Worm (Caenorhabditis elegans) whole organism, dauer: Measurements from ENCODE around the gene sptl-2.

ENCODE experiments used
- unc-62 ChIP-seq: sonication (generic microtip); optimal IDR thresholded peaks from 2 replicates; lab custom pipeline; 2017; ENCODE audit warnings: missing biosample characterization, missing genetic modification reagents, missing genetic modification characterization

The sptl-2 gene

DNA sequence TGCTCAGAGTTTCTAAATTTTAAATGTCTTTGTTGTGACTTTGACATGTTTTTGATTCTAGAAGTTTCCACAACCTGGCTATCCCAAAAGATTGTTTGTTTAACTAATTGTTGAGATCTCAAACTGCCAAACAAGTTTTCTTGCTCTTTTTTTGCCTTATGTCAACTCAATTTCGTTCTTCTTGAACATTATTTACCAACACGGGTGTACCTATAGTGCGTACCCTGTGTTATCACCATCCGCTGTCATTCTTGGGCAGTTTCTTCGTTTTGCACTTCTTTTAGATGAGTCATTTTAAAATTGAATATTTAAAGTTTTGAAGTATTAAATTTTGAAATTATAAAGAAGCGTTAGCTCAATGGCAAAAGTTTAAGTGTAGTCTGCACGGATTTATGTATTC is at the start of gene sptl-2:
TSS of gene sptl-2 (plus strand) at position 280 of the 400 bp plus-strand sequence.
- TF ChIP-seq unc-62 (GFP tag; lab: Kevin White, UChicago), result no peak

DNA sequence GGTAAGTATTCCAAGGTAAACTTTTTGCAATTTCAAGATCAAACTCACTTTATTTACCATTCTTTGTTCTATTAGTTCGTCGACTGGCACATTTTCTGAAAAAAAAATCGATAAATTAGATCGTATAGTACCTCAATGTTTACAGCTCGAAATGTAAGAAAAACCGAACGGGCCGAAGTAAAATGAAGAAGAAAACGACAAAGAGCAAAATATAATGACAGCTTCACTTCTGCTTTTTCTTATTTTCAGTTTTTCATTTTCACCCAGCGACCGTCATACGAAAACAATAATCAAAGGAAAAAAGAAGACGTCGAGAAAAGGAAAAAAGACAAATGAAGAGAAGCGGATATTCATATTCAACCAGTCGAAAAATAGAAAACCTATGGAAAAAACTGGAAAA is 47.9 kb upstream of the sptl-2 start, which contains the start of gene che-7:
TSS of gene che-7 (minus strand) at position 101 of the 400 bp plus-strand sequence.
- no peak for TF ChIP-seq unc-62 (GFP tag; lab: Kevin White, UChicago)

DNA sequence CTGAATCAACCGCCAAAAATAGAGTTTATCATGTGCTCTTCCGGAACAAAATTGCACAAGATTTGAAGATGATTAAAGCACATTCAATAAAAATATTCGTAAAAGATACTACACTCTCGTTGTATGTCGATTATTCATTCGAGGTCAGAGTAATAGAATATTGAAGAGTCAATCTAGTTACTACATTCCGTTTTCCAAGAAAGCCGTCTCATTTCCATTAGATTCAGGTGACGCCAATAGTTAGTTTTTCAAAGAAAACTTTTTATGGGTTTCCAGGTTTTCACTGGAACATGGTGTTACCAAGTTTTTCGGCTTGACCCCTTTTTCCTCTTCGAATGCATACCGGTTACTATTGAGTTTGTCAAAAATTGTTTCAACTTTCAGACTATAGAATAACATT is 46.5 kb upstream of the sptl-2 start:
- TF ChIP-seq unc-62 (GFP tag; lab: Kevin White, UChicago), result no peak

DNA sequence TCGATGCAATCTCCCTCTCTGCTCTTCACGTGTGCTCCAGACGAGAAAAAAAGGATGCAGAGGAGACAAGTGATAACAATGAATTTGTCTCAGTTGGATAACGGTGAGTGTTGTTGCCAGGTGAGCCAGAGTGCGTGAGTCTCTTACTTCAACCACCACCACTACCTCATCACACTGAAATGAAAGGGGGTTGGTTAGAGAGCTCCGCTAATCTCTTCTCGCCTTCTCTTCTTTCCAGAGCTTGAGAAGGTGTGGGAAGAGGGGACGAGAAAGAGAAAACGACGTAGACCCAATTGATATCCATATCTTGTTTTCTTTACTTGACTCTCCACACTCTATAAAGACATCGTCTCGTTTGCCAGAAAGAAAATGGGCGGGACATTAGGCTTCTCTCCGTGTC is 45.6 kb upstream of the sptl-2 start:
- no peak for TF ChIP-seq unc-62 (GFP tag; lab: Kevin White, UChicago)

DNA sequence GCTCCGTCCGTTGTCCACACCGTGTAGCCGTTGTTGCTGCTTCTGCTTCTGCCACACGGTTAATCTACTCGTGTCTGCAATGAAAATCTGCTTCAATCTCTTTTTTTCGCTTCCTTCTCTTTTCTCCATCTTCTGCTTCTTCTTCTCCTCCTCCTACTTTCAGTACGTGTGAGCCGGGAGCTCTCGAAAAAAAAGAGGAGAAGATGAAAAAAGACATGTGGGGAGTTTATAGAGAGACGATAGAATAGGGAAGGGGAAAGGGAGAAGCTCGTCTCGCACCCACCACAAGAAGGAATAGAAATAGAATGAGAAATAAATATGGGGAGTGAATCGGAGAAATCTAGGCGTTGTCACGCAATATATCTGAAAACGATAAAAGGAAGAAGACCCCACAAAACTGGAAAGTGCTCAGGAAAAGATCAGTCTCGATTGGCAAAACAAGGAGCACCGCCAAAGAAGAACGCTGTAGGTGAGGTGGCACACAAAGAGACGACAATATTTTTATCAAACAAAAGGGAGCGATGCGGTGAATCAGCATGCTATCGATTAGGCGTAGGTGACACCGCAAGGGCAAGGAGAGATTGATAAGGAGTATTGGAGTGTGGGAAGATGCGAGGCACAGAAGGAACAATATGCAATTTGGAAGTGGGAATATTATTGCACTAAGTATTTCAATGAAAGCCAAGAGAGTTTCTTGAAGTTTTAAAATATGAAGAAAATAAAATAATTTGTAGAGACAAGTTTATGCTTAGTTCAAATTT is 39.1 kb upstream of the sptl-2 start, which contains the start of gene let-413:
TSS of gene let-413 (minus strand) at position 76 of the 761 bp plus-strand sequence.
- TF ChIP-seq unc-62 (GFP tag; lab: Kevin White, UChicago), result no peak

DNA sequence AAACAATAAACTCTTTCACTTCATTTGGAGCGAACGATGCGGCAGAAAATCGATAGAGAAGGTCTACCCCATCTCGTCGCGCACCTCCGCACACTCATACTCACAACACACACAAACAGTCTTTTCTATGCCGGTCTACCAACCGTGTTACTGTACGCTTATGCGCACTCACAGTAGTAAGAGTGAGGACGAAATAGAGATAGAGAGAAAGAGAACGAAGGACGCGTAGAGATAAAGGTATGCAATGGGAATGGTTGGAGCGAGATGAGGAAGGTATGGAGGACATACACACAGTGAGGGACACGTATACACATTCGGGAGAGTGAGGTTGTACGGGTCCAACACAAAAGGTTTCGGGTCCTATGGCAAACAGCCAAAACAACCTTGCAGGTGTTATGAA is 38.2 kb upstream of the sptl-2 start:
- TF ChIP-seq unc-62 (GFP tag; lab: Kevin White, UChicago), result no peak

DNA sequence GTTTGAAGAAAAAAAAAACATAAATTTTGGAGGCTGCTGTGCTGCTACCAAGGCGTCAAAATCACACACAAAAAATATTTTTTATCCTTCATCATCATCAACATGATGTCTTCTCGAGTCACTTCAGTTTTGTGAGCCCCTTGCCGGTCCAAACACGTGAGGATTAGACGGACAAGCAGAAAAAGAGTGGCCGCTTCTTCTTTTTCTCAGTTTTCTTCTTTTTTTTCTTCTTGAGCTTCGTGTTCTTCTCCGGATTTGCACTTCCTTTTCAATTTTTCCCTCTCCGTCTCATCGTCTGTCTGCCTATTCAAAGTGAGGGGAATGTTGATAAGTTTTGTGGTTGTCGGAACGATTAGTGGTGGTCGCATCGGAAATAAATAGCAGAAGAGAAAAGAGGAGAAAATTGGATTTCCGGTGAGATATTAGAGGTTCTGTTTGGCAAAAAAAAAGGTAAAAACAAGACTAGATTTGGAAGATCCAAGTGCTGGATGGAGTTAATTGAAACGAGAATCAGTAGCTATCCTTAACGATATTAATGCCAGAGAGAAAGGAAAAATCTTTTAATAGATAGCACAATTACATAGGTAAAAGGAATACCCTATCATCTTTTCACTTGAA is 36.5 kb upstream of the sptl-2 start:
- TF ChIP-seq unc-62 (GFP tag; lab: Kevin White, UChicago), result no peak

DNA sequence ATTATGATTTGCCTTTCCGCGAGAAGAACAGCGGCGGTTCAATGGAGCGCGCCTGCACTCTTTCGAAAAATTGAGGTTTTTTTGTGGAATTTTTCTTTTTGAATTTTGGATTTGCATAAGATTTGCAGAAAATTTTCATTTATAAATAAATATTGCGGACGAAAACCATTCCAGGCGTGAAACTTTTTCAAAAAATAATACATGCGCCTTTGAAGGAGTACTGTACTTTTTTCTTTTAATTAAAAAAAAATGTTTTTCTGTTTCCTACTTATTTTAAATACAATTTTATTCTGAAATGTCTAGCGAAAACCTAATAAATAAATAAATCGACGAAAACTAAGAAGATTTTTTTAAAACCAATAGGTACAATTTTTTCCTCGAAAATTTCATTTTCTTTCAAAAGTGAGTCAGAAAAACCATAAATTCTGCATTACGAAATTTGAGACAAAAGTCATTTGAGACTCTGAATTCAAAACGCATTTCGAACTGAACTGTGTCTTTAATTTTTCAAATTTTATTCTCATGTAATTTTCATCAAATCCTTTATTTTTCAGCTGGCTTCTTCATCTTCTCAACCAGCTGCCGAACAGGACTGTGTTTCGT is 35.9 kb upstream of the sptl-2 start, which contains the start of gene F26D11.1:
TSS of gene F26D11.1 (plus strand) at position 553 of the 603 bp plus-strand sequence.
- no peak for TF ChIP-seq unc-62 (GFP tag; lab: Kevin White, UChicago)

DNA sequence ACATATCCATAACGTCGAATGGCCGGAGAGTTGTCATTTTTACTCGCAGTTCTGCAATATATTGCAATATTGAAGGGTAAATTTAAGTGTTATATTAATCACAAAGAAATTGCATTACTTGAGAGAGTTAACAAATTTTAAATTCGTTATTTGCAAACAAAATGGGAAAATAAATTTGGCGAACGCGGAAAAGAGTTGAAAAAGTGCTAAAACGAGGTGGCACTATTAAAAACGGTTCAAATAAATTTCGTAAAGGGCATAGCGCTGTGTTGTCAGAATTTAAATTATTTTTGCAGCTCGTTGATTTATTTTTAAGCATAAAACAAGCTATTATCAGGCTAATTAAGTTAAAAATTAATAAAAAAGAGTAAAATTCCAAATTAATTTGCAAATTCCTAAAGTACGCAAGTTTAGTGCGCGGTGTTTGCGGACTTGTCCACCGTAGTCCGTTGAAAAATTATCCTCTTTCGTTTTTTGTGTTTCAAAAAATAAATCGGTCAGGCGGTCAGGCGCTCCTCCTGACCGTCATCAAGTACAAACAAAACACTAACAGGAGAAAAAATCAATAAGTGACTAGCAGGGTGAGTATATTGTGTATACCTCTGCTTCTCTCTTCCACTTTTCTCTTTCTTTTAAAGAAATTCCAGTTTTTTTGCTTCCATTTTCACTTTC is 33.5 kb upstream of the sptl-2 start, which contains the start of the genes natb-1 and abhd-12:
TSS of gene natb-1 (minus strand) at position 51 of the 672 bp plus-strand sequence.
TSS of gene abhd-12 (plus strand) at position 499 of the 672 bp plus-strand sequence.
- no peak for TF ChIP-seq unc-62 (GFP tag; lab: Kevin White, UChicago)

DNA sequence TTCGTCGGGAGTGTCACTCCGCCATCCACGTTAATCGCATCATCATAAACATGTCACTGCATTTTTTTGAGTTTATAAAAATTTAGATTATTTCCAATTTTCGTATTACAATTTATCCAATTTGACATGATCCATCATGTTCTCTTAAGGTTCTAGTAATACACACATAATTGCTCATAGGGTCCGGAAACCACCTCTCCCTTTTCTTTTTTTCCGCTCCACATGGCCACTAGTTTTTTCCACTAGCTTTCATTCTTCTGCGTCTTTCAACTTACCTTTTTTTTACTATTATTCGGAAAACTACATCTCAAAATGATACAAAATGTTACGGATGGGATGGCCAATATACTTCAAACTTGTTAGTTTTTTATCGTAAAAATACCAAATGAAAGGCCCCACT is 31.1 kb upstream of the sptl-2 start, which contains the start of gene Y97E10AL.1:
TSS of gene Y97E10AL.1 (plus strand) at position 301 of the 400 bp plus-strand sequence.
- TF ChIP-seq unc-62 (GFP tag; lab: Kevin White, UChicago), result no peak

DNA sequence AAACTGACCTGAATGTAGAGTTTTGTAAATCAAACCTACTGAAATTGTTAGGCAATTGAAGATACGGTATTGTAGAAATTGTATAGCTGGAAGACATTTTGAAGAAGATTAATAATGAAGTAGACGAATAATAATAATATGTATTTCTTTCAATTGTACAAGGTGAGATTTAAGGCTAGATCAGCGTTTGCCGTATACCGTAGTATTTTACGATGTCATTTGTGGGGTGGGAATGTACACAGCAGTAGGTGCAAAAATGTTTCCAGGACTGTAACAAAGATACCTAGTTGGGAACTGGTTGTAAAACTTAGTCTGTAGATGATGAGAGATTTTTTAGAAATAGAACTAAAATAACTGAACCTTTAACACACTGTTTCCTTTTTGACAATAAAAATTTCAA is 22.4 kb upstream of the sptl-2 start, which contains the start of gene ceh-76:
TSS of gene ceh-76 (minus strand) at position 101 of the 400 bp plus-strand sequence.
- no peak for TF ChIP-seq unc-62 (GFP tag; lab: Kevin White, UChicago)

DNA sequence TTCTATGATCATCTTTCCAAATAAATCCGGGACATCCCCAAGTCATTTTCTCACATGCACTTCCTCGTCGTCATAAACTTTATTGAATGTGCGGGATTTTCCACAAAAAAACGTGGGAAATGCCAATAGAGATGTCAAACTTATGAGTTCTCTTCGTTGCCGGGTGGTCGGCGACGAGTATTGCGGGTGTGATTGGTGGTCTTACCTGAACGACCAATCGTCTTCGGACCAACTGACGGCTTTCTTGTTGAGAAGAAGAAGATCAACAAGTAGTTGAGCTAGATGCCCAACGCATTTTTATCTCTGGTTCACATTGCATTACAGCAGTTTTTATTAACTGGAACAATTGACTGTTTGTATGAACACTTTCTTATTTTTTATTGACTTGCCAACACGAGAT is 21.8 kb upstream of the sptl-2 start:
- no peak for TF ChIP-seq unc-62 (GFP tag; lab: Kevin White, UChicago)

DNA sequence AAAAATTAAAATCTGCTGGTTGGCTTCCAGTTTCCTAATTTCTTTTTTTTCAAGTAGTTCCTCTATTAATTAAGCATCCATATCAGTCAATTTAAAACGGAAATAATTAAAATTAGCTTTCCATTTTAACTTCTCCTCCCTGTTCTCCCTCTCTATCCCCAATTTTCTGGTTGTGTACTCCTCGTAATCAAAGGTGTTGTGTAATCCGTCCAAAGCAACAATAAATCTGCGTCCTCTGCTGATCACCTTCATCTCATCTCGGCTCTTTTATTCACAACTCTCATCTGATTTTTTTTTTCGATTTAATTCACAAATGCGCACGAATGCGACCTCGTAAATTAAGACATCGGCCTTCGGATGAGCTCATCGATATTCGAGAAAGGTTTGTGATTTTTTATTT is 21.1 kb upstream of the sptl-2 start, which contains the start of gene Y97E10AR.2:
TSS of gene Y97E10AR.2 (plus strand) at position 301 of the 400 bp plus-strand sequence.
- TF ChIP-seq unc-62 (GFP tag; lab: Kevin White, UChicago), result no peak

DNA sequence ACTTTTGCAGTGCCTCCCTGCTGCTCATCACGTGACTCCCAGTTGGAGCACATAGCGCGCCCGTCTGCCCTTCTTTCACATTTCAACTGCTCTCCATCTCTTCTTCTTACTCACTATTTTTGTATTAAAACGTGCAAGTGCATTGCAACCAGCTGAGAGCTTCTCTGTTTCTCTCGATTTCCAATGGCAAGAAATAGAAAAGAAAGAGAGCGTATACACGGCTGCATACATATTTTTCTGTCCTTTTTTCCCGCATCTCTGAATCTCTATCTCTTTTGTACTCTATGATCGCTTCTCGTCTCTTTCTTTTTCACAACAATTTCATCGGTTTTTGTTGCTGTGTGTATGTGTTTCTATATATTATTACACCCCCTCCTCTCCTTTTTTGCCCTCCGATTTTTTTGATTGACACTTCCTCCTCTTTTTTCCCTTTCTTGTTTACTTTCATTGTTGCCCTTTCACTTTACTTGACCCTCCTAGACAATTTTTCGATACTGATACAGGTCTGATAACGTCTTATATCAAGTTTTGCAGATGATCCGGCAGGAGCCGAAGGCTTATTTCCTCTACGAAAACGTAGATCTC is 16.0 kb upstream of the sptl-2 start, which contains the start of gene Y97E10AR.1:
TSS of gene Y97E10AR.1 (plus strand) at position 535 of the 585 bp plus-strand sequence.
- TF ChIP-seq unc-62 (GFP tag; lab: Kevin White, UChicago), result no peak

DNA sequence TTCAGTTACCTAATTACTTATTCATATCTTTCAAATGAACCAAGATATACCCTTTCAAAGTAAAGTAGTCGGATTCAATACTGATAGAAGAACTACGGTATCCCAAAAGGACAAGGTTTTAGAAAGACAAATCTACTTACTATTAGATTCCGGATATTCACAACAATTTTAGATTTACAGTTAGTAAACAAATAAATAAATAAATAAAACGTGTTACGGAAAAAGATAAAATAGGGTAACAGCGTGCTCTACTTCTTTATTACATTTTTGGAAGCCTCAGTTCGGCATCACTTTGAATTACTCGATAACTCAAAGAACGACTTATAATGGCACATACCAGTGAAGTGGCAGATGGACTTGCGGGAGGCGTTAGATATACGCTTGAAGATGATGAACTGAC is 12.0 kb upstream of the sptl-2 start, which contains the start of gene Y97E10AR.8:
TSS of gene Y97E10AR.8 (plus strand) at position 301 of the 400 bp plus-strand sequence.
- no peak for TF ChIP-seq unc-62 (GFP tag; lab: Kevin White, UChicago)
